Worm (Caenorhabditis elegans) whole organism, L2 larva: ENCODE data around the gene ZK1307.4.

Experiments
- C34F6.9 ChIP-seq: fragments of 150-350 bp; optimal IDR thresholded peaks from 2 replicates; lab custom pipeline; 2014; ENCODE audit warnings: missing biosample characterization, missing genetic modification characterization
- F13H6.1 ChIP-seq: sonication (generic microtip); optimal IDR thresholded peaks from 2 replicates; lab custom pipeline; 2016; ENCODE audit warnings: missing genetic modification characterization, missing compliant biosample characterization
- R02D3.7 ChIP-seq: fragments of 150-350 bp; optimal IDR thresholded peaks from 2 replicates; lab custom pipeline; 2014; ENCODE audit warnings: missing biosample characterization, missing genetic modification characterization
- Y55F3AM.14 ChIP-seq: fragments of 200-800 bp; sonication (Bioruptor generic); optimal IDR thresholded peaks from 2 replicates; lab custom pipeline; 2018; ENCODE audit warnings: mild to moderate bottlenecking, missing genetic modification characterization, missing compliant biosample characterization
- ZK546.5 ChIP-seq: sonication (generic microtip); optimal IDR thresholded peaks from 2 replicates; lab custom pipeline; 2017; ENCODE audit warnings: missing biosample characterization, missing genetic modification characterization
- alr-1 ChIP-seq: fragments of 150-350 bp; optimal IDR thresholded peaks from 2 replicates; lab custom pipeline; 2014; ENCODE audit warnings: missing biosample characterization, missing genetic modification characterization
- aly-2 ChIP-seq: fragments of 150-350 bp; optimal IDR thresholded peaks from 2 replicates; lab custom pipeline; 2014; ENCODE audit warnings: missing biosample characterization, missing genetic modification characterization
- ama-1 ChIP-seq: fragments of 150-350 bp; optimal IDR thresholded peaks from 2 replicates; lab custom pipeline; 2018; ENCODE audit warnings: inconsistent platforms
- blmp-1 ChIP-seq: sonication (generic microtip); optimal IDR thresholded peaks from 2 replicates; lab custom pipeline; 2017; ENCODE audit warnings: missing genetic modification characterization, mild to moderate bottlenecking, missing compliant biosample characterization, antibody characterized with exemption, moderate library complexity; ENCODE audit not compliant: insufficient read depth
- ceh-16 ChIP-seq: fragments of 150-350 bp; optimal IDR thresholded peaks from 2 replicates; lab custom pipeline; 2014; ENCODE audit warnings: missing biosample characterization, missing genetic modification characterization
- ceh-82 ChIP-seq: fragments of 150-350 bp; optimal IDR thresholded peaks from 2 replicates; lab custom pipeline; 2014; ENCODE audit warnings: missing biosample characterization, missing genetic modification characterization
- crh-2 ChIP-seq: sonication (generic microtip); optimal IDR thresholded peaks from 2 replicates; lab custom pipeline; 2017; ENCODE audit warnings: missing biosample characterization, missing genetic modification characterization
- dmd-4 ChIP-seq: sonication (generic microtip); optimal IDR thresholded peaks from 2 replicates; lab custom pipeline; 2017; ENCODE audit warnings: missing biosample characterization, missing genetic modification characterization
- egl-27 ChIP-seq: sonication (generic microtip); optimal IDR thresholded peaks from 3 replicates; lab custom pipeline; 2017; ENCODE audit warnings: missing biosample characterization, missing genetic modification reagents, missing genetic modification characterization
- elt-1 ChIP-seq: fragments of 150-350 bp; optimal IDR thresholded peaks from 2 replicates; lab custom pipeline; 2014; ENCODE audit warnings: missing biosample characterization, missing genetic modification characterization
- elt-3 ChIP-seq: sonication (generic microtip); optimal IDR thresholded peaks from 2 replicates; lab custom pipeline; 2017; ENCODE audit warnings: missing biosample characterization, missing genetic modification characterization
- fos-1 ChIP-seq: fragments of 150-350 bp; optimal IDR thresholded peaks from 2 replicates; lab custom pipeline; 2014; ENCODE audit warnings: missing biosample characterization, missing genetic modification characterization
- gmeb-1 ChIP-seq: fragments of 150-350 bp; optimal IDR thresholded peaks from 2 replicates; lab custom pipeline; 2014; ENCODE audit warnings: missing biosample characterization, missing genetic modification characterization
- lin-11 ChIP-seq: fragments of 150-350 bp; sonication (generic microtip); optimal IDR thresholded peaks from 2 replicates; lab custom pipeline; 2014; ENCODE audit warnings: missing biosample characterization, missing genetic modification characterization, inconsistent platforms, mixed read lengths
- lin-13 ChIP-seq: fragments of 150-350 bp; optimal IDR thresholded peaks from 2 replicates; lab custom pipeline; 2014; ENCODE audit warnings: missing biosample characterization, missing genetic modification reagents, missing genetic modification characterization
- lin-39 ChIP-seq: fragments of 150-350 bp; optimal IDR thresholded peaks from 2 replicates; lab custom pipeline; 2014; ENCODE audit warnings: missing biosample characterization, missing genetic modification reagents, missing genetic modification characterization
- lsy-2 ChIP-seq, 2 experiments: fragments of 150-350 bp in 1 of 2; sonication (generic microtip) in 1 of 2; optimal IDR thresholded peaks; 2 replicates each; lab custom pipeline; 2014 to 2017; ENCODE audit warnings: missing biosample characterization in 2 of 2, missing genetic modification characterization in 2 of 2
- mab-5 ChIP-seq: fragments of 150-350 bp; optimal IDR thresholded peaks from 2 replicates; lab custom pipeline; 2014; ENCODE audit warnings: missing biosample characterization, missing genetic modification characterization
- mbf-1 ChIP-seq: sonication (generic microtip); optimal IDR thresholded peaks from 2 replicates; lab custom pipeline; 2017; ENCODE audit warnings: missing biosample characterization, missing genetic modification characterization
- mdl-1 ChIP-seq, 2 experiments: fragments of 150-350 bp in 1 of 2; sonication (generic microtip) in 1 of 2; optimal IDR thresholded peaks; 2 replicates each; lab custom pipeline; 2017; ENCODE audit warnings: missing biosample characterization in 2 of 2, missing genetic modification characterization in 2 of 2
- nhr-10 ChIP-seq: sonication (generic microtip); optimal IDR thresholded peaks from 2 replicates; lab custom pipeline; 2017; ENCODE audit warnings: missing biosample characterization, missing genetic modification characterization
- nhr-11 ChIP-seq: fragments of 150-350 bp; optimal IDR thresholded peaks from 2 replicates; lab custom pipeline; 2014; ENCODE audit warnings: missing biosample characterization, missing genetic modification characterization
- nhr-12 ChIP-seq: fragments of 150-350 bp; optimal IDR thresholded peaks from 2 replicates; lab custom pipeline; 2014; ENCODE audit warnings: missing biosample characterization, missing genetic modification characterization
- nhr-129 ChIP-seq: fragments of 150-350 bp; optimal IDR thresholded peaks from 2 replicates; lab custom pipeline; 2014; ENCODE audit warnings: missing biosample characterization, missing genetic modification characterization
- nhr-21 ChIP-seq: fragments of 150-350 bp; optimal IDR thresholded peaks from 2 replicates; lab custom pipeline; 2014; ENCODE audit warnings: missing biosample characterization, missing genetic modification characterization
- nhr-23 ChIP-seq: fragments of 150-350 bp; optimal IDR thresholded peaks from 2 replicates; lab custom pipeline; 2014; ENCODE audit warnings: missing biosample characterization, missing genetic modification reagents, missing genetic modification characterization
- nhr-237 ChIP-seq: fragments of 150-350 bp; optimal IDR thresholded peaks from 2 replicates; lab custom pipeline; 2014; ENCODE audit warnings: missing biosample characterization, missing genetic modification characterization
- nhr-25 ChIP-seq: fragments of 150-350 bp; sonication (generic microtip); optimal IDR thresholded peaks from 3 replicates; lab custom pipeline; 2014; ENCODE audit warnings: missing biosample characterization, missing genetic modification characterization
- nhr-6 ChIP-seq: fragments of 150-350 bp; optimal IDR thresholded peaks from 2 replicates; lab custom pipeline; 2014; ENCODE audit warnings: missing biosample characterization, missing genetic modification characterization
- nhr-77 ChIP-seq: fragments of 150-350 bp; optimal IDR thresholded peaks from 2 replicates; lab custom pipeline; 2014; ENCODE audit warnings: missing biosample characterization, missing genetic modification characterization
- peb-1 ChIP-seq: fragments of 150-350 bp; optimal IDR thresholded peaks from 2 replicates; lab custom pipeline; 2014; ENCODE audit warnings: missing biosample characterization, missing genetic modification characterization
- sem-4 ChIP-seq: fragments of 150-350 bp; optimal IDR thresholded peaks from 2 replicates; lab custom pipeline; 2014; ENCODE audit warnings: missing biosample characterization, missing genetic modification reagents, missing genetic modification characterization
- skn-1 ChIP-seq: sonication (generic microtip); optimal IDR thresholded peaks from 2 replicates; lab custom pipeline; 2017; ENCODE audit warnings: missing biosample characterization, missing genetic modification characterization
- sma-3 ChIP-seq: sonication (generic microtip); optimal IDR thresholded peaks from 2 replicates; lab custom pipeline; 2016; ENCODE audit warnings: missing genetic modification reagents, missing genetic modification characterization, missing compliant biosample characterization
- sma-9 ChIP-seq, 2 experiments: fragments of 150-350 bp in 1 of 2; sonication (generic microtip) in 1 of 2; optimal IDR thresholded peaks; 2 replicates each; lab custom pipeline; 2014 to 2016; ENCODE audit warnings: missing genetic modification characterization in 2 of 2, mild to moderate bottlenecking in 1 of 2, missing biosample characterization in 1 of 2, missing compliant biosample characterization in 1 of 2, missing genetic modification reagents in 1 of 2, moderate library complexity in 1 of 2
- snpc-4 ChIP-seq: fragments of 150-350 bp; optimal IDR thresholded peaks from 2 replicates; lab custom pipeline; 2014; ENCODE audit warnings: missing biosample characterization, missing genetic modification characterization
- unc-39 ChIP-seq: fragments of 150-350 bp; optimal IDR thresholded peaks from 2 replicates; lab custom pipeline; 2014; ENCODE audit warnings: missing biosample characterization, missing genetic modification characterization
- unc-55 ChIP-seq: fragments of 150-350 bp; sonication (generic microtip); optimal IDR thresholded peaks from 3 replicates; lab custom pipeline; 2014; ENCODE audit warnings: missing biosample characterization, missing genetic modification reagents, missing genetic modification characterization
- unc-62 ChIP-seq: fragments of 150-350 bp; optimal IDR thresholded peaks from 2 replicates; lab custom pipeline; 2014; ENCODE audit warnings: missing biosample characterization, missing genetic modification reagents, missing genetic modification characterization
- zag-1 ChIP-seq: fragments of 150-350 bp; optimal IDR thresholded peaks from 2 replicates; lab custom pipeline; 2014; ENCODE audit warnings: missing biosample characterization, missing genetic modification characterization
- ztf-1 ChIP-seq: fragments of 200-800 bp; sonication (Bioruptor generic); conservative IDR thresholded peaks from 2 replicates; pipeline ENCODE4 v1.3.6; 2022; ENCODE audit warnings: missing genetic modification characterization, missing compliant biosample characterization
- ztf-11 ChIP-seq: sonication (generic microtip); optimal IDR thresholded peaks from 2 replicates; lab custom pipeline; 2017; ENCODE audit warnings: missing biosample characterization, missing genetic modification characterization
- ztf-4 ChIP-seq: fragments of 150-350 bp; optimal IDR thresholded peaks from 2 replicates; lab custom pipeline; 2014; ENCODE audit warnings: missing biosample characterization, missing genetic modification characterization

Gene ZK1307.4

ce11 chrII:9646122-9646555 lies 5.5 kb downstream of the ZK1307.4 start:
- TF ChIP-seq sem-4 (tag; lab: Kevin White, UChicago) (peak; percentile 73), zag-1 (no peak), nhr-10 (tag; lab: Kevin White, UChicago) (no peak), Y55F3AM.14 (GFP tag; lab: Kevin White, UChicago) (peak; percentile 75), sma-3 (GFP tag; lab: Kevin White, UChicago) (peak; percentile 51), ztf-4 (tag; lab: Kevin White, UChicago) (peak; percentile 72), fos-1 (tag; lab: Kevin White, UChicago) (peak; percentile 95), dmd-4 (tag; lab: Kevin White, UChicago) (no peak), sma-9 (GFP tag; optimal IDR thresholded peaks at IDR 0.05; lab: Kevin White, UChicago) (peak; percentile 76), sma-9 (tag; optimal IDR thresholded peaks at IDR 0.05; lab: Kevin White, UChicago) (no peak), mdl-1 (tag; optimal IDR thresholded peaks at IDR 0.05; lab: Kevin White, UChicago) (peak in 1 of 2 experiments; percentile 39), ztf-1 (GFP tag; lab: Robert Waterston, UW) (no peak), elt-1 (tag; lab: Kevin White, UChicago) (no peak), nhr-237 (no peak), lsy-2 (tag; optimal IDR thresholded peaks at IDR 0.05; lab: Kevin White, UChicago) (peak; percentile 32 to 74), ZK546.5 (tag; lab: Kevin White, UChicago) (no peak), egl-27 (tag; lab: Kevin White, UChicago) (peak; percentile 80), ceh-82 (tag; lab: Kevin White, UChicago) (peak; percentile 42), nhr-129 (tag; lab: Kevin White, UChicago) (peak; percentile 94), nhr-21 (tag; lab: Kevin White, UChicago) (peak; percentile 53), ceh-16 (peak; percentile 35), alr-1 (tag; lab: Kevin White, UChicago) (no peak), peb-1 (tag; lab: Kevin White, UChicago) (no peak), ztf-11 (tag; lab: Kevin White, UChicago) (no peak), lin-11 (tag; lab: Kevin White, UChicago) (peak; percentile 35), nhr-25 (tag; lab: Kevin White, UChicago) (peak; percentile 85), nhr-12 (tag; lab: Kevin White, UChicago) (no peak), mab-5 (tag; lab: Kevin White, UChicago) (peak; percentile 55), nhr-6 (tag; lab: Kevin White, UChicago) (peak; percentile 12), aly-2 (tag; lab: Kevin White, UChicago) (no peak), crh-2 (peak; percentile 79), nhr-11 (tag; lab: Kevin White, UChicago) (no peak), elt-3 (tag; lab: Kevin White, UChicago) (no peak), unc-55 (peak; percentile 88), blmp-1 (peak; percentile 78), unc-62 (GFP tag; lab: Kevin White, UChicago) (no peak), mbf-1 (no peak), ama-1 (lab: Kevin White, UChicago) (peak; percentile 76), C34F6.9 (tag; lab: Kevin White, UChicago) (peak; percentile 86), F13H6.1 (tag; lab: Kevin White, UChicago) (peak; percentile 81), skn-1 (tag; lab: Kevin White, UChicago) (no peak), nhr-77 (tag; lab: Kevin White, UChicago) (no peak), nhr-23 (tag; lab: Kevin White, UChicago) (no peak), snpc-4 (tag; lab: Kevin White, UChicago) (no peak), R02D3.7 (tag; lab: Kevin White, UChicago) (no peak), gmeb-1 (tag; lab: Kevin White, UChicago) (peak; percentile 16), lin-13 (GFP tag; lab: Kevin White, UChicago) (peak; percentile 45), lin-39 (no peak), unc-39 (no peak)
- TF ChIP-seq, all 48 proteins: peak for 25
